Worm (Caenorhabditis elegans) whole organism, early embryonic: ENCODE measurements around the gene tag-124.

Source experiments
- ama-1 ChIP-seq: fragments of 150-350 bp; optimal IDR thresholded peaks from 2 replicates; lab custom pipeline; 2014
- ceh-36 ChIP-seq: sonication (generic microtip); optimal IDR thresholded peaks from 2 replicates; lab custom pipeline; 2016; ENCODE audit warnings: missing genetic modification characterization, inconsistent platforms, missing compliant biosample characterization
- hmbx-1 ChIP-seq: sonication (generic microtip); optimal IDR thresholded peaks from 2 replicates; lab custom pipeline; 2016; ENCODE audit warnings: mild to moderate bottlenecking, missing genetic modification characterization, missing compliant biosample characterization
- sea-1 ChIP-seq: fragments of 200-800 bp; sonication (Bioruptor generic); conservative IDR thresholded peaks from 2 replicates; pipeline ENCODE4 v1.3.6; 2022; ENCODE audit warnings: missing genetic modification characterization, missing compliant biosample characterization
- tbx-37 ChIP-seq: fragments of 200-800 bp; sonication (Bioruptor generic); conservative IDR thresholded peaks from 2 replicates; pipeline ENCODE4 v1.3.6; 2022; ENCODE audit warnings: missing genetic modification reagents, missing genetic modification characterization, missing compliant biosample characterization

DNA sequence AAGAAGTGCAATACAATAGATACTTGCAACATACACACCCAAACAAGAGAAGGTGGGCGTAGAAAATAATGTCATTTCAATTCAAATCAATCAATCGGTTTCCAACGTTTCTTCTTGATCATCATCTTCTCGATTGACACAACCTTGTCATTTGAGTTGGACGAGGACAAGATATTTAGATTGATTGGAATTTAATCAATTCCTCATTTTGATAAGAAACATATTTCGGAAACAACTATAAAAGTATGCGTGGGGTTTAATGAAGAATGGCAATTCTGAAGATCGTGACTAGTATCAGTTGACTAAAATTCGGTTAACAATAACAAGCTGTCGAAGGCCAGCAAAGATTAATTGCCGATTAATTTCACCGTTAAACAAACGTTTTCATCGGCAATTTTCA is 29.5 kb downstream of the tag-124 start:
- TF ChIP-seq ceh-36 (tag; lab: Kevin White, UChicago) (no peak), ama-1 (lab: Kevin White, UChicago) (no peak), hmbx-1 (tag; lab: Kevin White, UChicago) (no peak), sea-1 (no peak), tbx-37 (GFP tag; lab: Robert Waterston, UW) (no peak)
